Fruit fly (Drosophila melanogaster) whole organism, embryonic: ENCODE data around the gene CG8564.
A peak's percentile ranks its signal among the peaks of the same experiment; 100 is the strongest.

Experiments
- Atf3 ChIP-seq: fragments of 200-800 bp; sonication (Bioruptor generic); optimal IDR thresholded peaks from 3 replicates; lab custom pipeline; 2016; ENCODE audit warnings: missing biosample characterization, missing genetic modification characterization
- Blimp-1 ChIP-seq: fragments of 200-800 bp; sonication (Bioruptor generic); optimal IDR thresholded peaks from 3 replicates; lab custom pipeline; 2018; ENCODE audit warnings: missing biosample characterization, missing genetic modification characterization, mild to moderate bottlenecking, moderate library complexity, missing genetic modification reagents
- BtbVII ChIP-seq: fragments of 200-800 bp; sonication (Bioruptor generic); optimal IDR thresholded peaks from 3 replicates; lab custom pipeline; 2017; ENCODE audit warnings: missing biosample characterization, mild to moderate bottlenecking, missing genetic modification characterization
- CG10267 ChIP-seq: fragments of 200-800 bp; sonication (Bioruptor generic); optimal IDR thresholded peaks from 2 replicates; lab custom pipeline; 2018; ENCODE audit warnings: missing biosample characterization, mild to moderate bottlenecking, missing genetic modification characterization, moderate library complexity
- CG11695 ChIP-seq: fragments of 200-800 bp; sonication (Bioruptor generic); IDR thresholded peaks from 3 replicates; pipeline ENCODE4 v1.3.6; 2022; ENCODE audit warnings: missing biosample characterization, missing genetic modification characterization
- CG11723 ChIP-seq: fragments of 200-800 bp; sonication (Bioruptor generic); optimal IDR thresholded peaks from 2 replicates; lab custom pipeline; 2017; ENCODE audit warnings: missing biosample characterization, mild to moderate bottlenecking, missing genetic modification characterization
- CG12219 ChIP-seq: fragments of 200-800 bp; sonication (Bioruptor generic); optimal IDR thresholded peaks from 3 replicates; lab custom pipeline; 2018; ENCODE audit warnings: missing biosample characterization, mild to moderate bottlenecking, missing genetic modification characterization
- CG12299 ChIP-seq: fragments of 200-800 bp; sonication (Bioruptor generic); optimal IDR thresholded peaks from 2 replicates; lab custom pipeline; 2018; ENCODE audit warnings: missing biosample characterization, mild to moderate bottlenecking, missing genetic modification characterization
- CG13287 ChIP-seq: fragments of 200-800 bp; sonication (Bioruptor generic); IDR thresholded peaks from 2 replicates; pipeline ENCODE4 v1.3.6; 2022; ENCODE audit warnings: missing biosample characterization, missing genetic modification characterization; ENCODE audit not compliant: partially characterized antibody
- CG14014 ChIP-seq: fragments of 200-800 bp; sonication (Bioruptor generic); IDR thresholded peaks from 2 replicates; pipeline ENCODE4 v1.3.6; 2022; ENCODE audit warnings: missing biosample characterization, missing genetic modification characterization
- CG17385 ChIP-seq: fragments of 200-800 bp; sonication (Bioruptor generic); optimal IDR thresholded peaks from 3 replicates; lab custom pipeline; 2018; ENCODE audit warnings: missing biosample characterization, mild to moderate bottlenecking, missing genetic modification characterization
- CG2875 ChIP-seq: fragments of 200-800 bp; sonication (Bioruptor generic); optimal IDR thresholded peaks from 2 replicates; lab custom pipeline; 2017; ENCODE audit warnings: missing biosample characterization, mild to moderate bottlenecking, missing genetic modification characterization, missing genetic modification reagents
- CG30020 ChIP-seq: fragments of 200-800 bp; optimal IDR thresholded peaks from 2 replicates; lab custom pipeline; 2019; ENCODE audit warnings: missing biosample characterization, mild to moderate bottlenecking, missing genetic modification characterization, moderate library complexity
- CG3163 ChIP-seq: fragments of 200-800 bp; sonication (Bioruptor generic); optimal IDR thresholded peaks from 3 replicates; lab custom pipeline; 2016; ENCODE audit warnings: missing biosample characterization, missing genetic modification characterization
- CG3281 ChIP-seq: fragments of 200-800 bp; sonication (Bioruptor generic); optimal IDR thresholded peaks from 3 replicates; lab custom pipeline; 2017; ENCODE audit warnings: missing biosample characterization, mild to moderate bottlenecking, missing genetic modification characterization
- CG3995 ChIP-seq: fragments of 200-800 bp; sonication (Bioruptor generic); optimal IDR thresholded peaks from 3 replicates; lab custom pipeline; 2016; ENCODE audit warnings: missing biosample characterization, missing genetic modification characterization
- CG42726 ChIP-seq: fragments of 200-800 bp; sonication (Bioruptor generic); IDR thresholded peaks from 2 replicates; pipeline ENCODE4 v1.3.6; 2022; ENCODE audit warnings: missing biosample characterization, missing genetic modification characterization; ENCODE audit not compliant: partially characterized antibody
- CG6175 ChIP-seq: fragments of 200-800 bp; sonication (Bioruptor generic); IDR thresholded peaks from 3 replicates; pipeline ENCODE4 v1.3.6; 2022; ENCODE audit warnings: missing biosample characterization, missing genetic modification characterization
- CG6791 ChIP-seq: fragments of 200-800 bp; sonication (Bioruptor generic); IDR thresholded peaks from 3 replicates; pipeline ENCODE4 v1.3.6; 2022; ENCODE audit warnings: missing biosample characterization, missing genetic modification characterization; ENCODE audit not compliant: partially characterized antibody
- CG7745 ChIP-seq: fragments of 200-800 bp; sonication (Bioruptor generic); optimal IDR thresholded peaks from 2 replicates; lab custom pipeline; 2018; ENCODE audit warnings: missing biosample characterization, mild to moderate bottlenecking, missing genetic modification characterization, moderate library complexity
- CG9932 ChIP-seq: fragments of 200-800 bp; sonication (Bioruptor generic); IDR thresholded peaks from 2 replicates; pipeline ENCODE4 v1.3.6; 2022; ENCODE audit warnings: missing biosample characterization, missing genetic modification characterization
- E2f1 ChIP-seq: fragments of 200-800 bp; sonication (Bioruptor generic); IDR thresholded peaks from 2 replicates; pipeline ENCODE4 v1.3.6; 2022; ENCODE audit warnings: missing biosample characterization, missing genetic modification characterization
- E2f2 ChIP-seq: fragments of 200-800 bp; sonication (Bioruptor generic); IDR thresholded peaks from 2 replicates; pipeline ENCODE4 v1.3.6; 2022; ENCODE audit warnings: missing biosample characterization, missing genetic modification characterization
- Ets97D ChIP-seq: fragments of 200-800 bp; sonication (Bioruptor generic); optimal IDR thresholded peaks from 3 replicates; lab custom pipeline; 2016; ENCODE audit warnings: missing biosample characterization, missing genetic modification characterization
- GATAe ChIP-seq: fragments of 200-800 bp; sonication (Bioruptor generic); conservative IDR thresholded peaks from 2 replicates; pipeline ENCODE4 v1.3.6; 2022; ENCODE audit warnings: missing biosample characterization, missing genetic modification characterization
- Hmr ChIP-seq: fragments of 200-800 bp; sonication (Bioruptor generic); optimal IDR thresholded peaks from 3 replicates; lab custom pipeline; 2017; ENCODE audit warnings: mild to moderate bottlenecking, missing biosample characterization, missing genetic modification reagents, missing genetic modification characterization
- Hr3 ChIP-seq: fragments of 200-800 bp; sonication (Bioruptor generic); optimal IDR thresholded peaks from 3 replicates; lab custom pipeline; 2016; ENCODE audit warnings: missing biosample characterization, missing genetic modification characterization
- MBD-R2 ChIP-seq: fragments of 200-800 bp; sonication (Bioruptor generic); IDR thresholded peaks from 2 replicates; pipeline ENCODE4 v1.3.6; 2022; ENCODE audit warnings: missing biosample characterization, missing genetic modification characterization
- Mad ChIP-seq: fragments of 200-800 bp; sonication (Bioruptor generic); optimal IDR thresholded peaks from 2 replicates; lab custom pipeline; 2016; ENCODE audit warnings: missing biosample characterization, missing genetic modification characterization
- Nf-YB ChIP-seq: fragments of 200-800 bp; sonication (Bioruptor generic); optimal IDR thresholded peaks from 3 replicates; lab custom pipeline; 2019; ENCODE audit warnings: missing biosample characterization, mild to moderate bottlenecking, missing genetic modification characterization, moderate library complexity
- Vsx1 ChIP-seq: fragments of 200-800 bp; sonication (Bioruptor generic); optimal IDR thresholded peaks from 2 replicates; lab custom pipeline; 2017; ENCODE audit warnings: missing biosample characterization, mild to moderate bottlenecking, missing genetic modification characterization, missing genetic modification reagents
- Xrp1 ChIP-seq: fragments of 200-800 bp; sonication (Bioruptor generic); IDR thresholded peaks from 2 replicates; pipeline ENCODE4 v1.3.6; 2022; ENCODE audit warnings: missing biosample characterization, missing genetic modification characterization
- bigmax ChIP-seq: fragments of 200-800 bp; sonication (Bioruptor generic); optimal IDR thresholded peaks from 2 replicates; lab custom pipeline; 2018; ENCODE audit warnings: missing biosample characterization, mild to moderate bottlenecking, missing genetic modification characterization
- ci ChIP-seq: fragments of 200-800 bp; sonication (Bioruptor generic); IDR thresholded peaks from 3 replicates; pipeline ENCODE4 v1.3.6; 2022; ENCODE audit warnings: missing biosample characterization, missing genetic modification characterization
- crol ChIP-seq: fragments of 200-800 bp; sonication (Bioruptor generic); IDR thresholded peaks from 2 replicates; pipeline ENCODE4 v1.3.6; 2022; ENCODE audit warnings: missing biosample characterization, missing genetic modification characterization
- dan ChIP-seq: fragments of 200-800 bp; sonication (Bioruptor generic); IDR thresholded peaks from 2 replicates; pipeline ENCODE4 v1.3.6; 2022; ENCODE audit warnings: missing biosample characterization, missing genetic modification characterization
- dimm ChIP-seq: fragments of 200-800 bp; sonication (Bioruptor generic); IDR thresholded peaks from 2 replicates; pipeline ENCODE4 v1.3.6; 2022; ENCODE audit warnings: missing biosample characterization, missing genetic modification characterization
- dpn ChIP-seq, 2 experiments: fragments of 200-800 bp; sonication (Bioruptor generic); optimal IDR thresholded peaks; 3 replicates each; lab custom pipeline; 2016; ENCODE audit warnings: missing biosample characterization in 2 of 2, missing genetic modification characterization in 2 of 2
- esg ChIP-seq: fragments of 200-800 bp; sonication (Bioruptor generic); conservative IDR thresholded peaks from 2 replicates; pipeline ENCODE4 v1.3.6; 2022; ENCODE audit warnings: missing biosample characterization, missing genetic modification characterization
- fd102C ChIP-seq: fragments of 200-800 bp; sonication (Bioruptor generic); optimal IDR thresholded peaks from 2 replicates; lab custom pipeline; 2018; ENCODE audit warnings: missing biosample characterization, mild to moderate bottlenecking, missing genetic modification characterization, moderate library complexity
- fd64A ChIP-seq: fragments of 200-800 bp; sonication (Bioruptor generic); optimal IDR thresholded peaks from 3 replicates; lab custom pipeline; 2018; ENCODE audit warnings: missing biosample characterization, mild to moderate bottlenecking, missing genetic modification characterization
- grau ChIP-seq: fragments of 200-800 bp; optimal IDR thresholded peaks from 3 replicates; lab custom pipeline; 2019; ENCODE audit warnings: missing biosample characterization, mild to moderate bottlenecking, missing genetic modification characterization, moderate library complexity
- ken ChIP-seq: fragments of 200-800 bp; sonication (Bioruptor generic); IDR thresholded peaks from 3 replicates; pipeline ENCODE4 v1.3.6; 2022; ENCODE audit warnings: missing biosample characterization, missing genetic modification characterization
- org-1 ChIP-seq: fragments of 200-800 bp; sonication (Bioruptor generic); optimal IDR thresholded peaks from 2 replicates; lab custom pipeline; 2017; ENCODE audit warnings: missing biosample characterization, missing genetic modification characterization
- scrt ChIP-seq: fragments of 200-800 bp; sonication (Bioruptor generic); optimal IDR thresholded peaks from 2 replicates; lab custom pipeline; 2018; ENCODE audit warnings: missing biosample characterization, mild to moderate bottlenecking, missing genetic modification characterization, moderate library complexity
- shn ChIP-seq: fragments of 200-800 bp; sonication (Bioruptor generic); optimal IDR thresholded peaks from 3 replicates; lab custom pipeline; 2016; ENCODE audit warnings: missing biosample characterization, missing genetic modification characterization
- slbo ChIP-seq: fragments of 200-800 bp; sonication (Bioruptor generic); IDR thresholded peaks from 2 replicates; pipeline ENCODE4 v1.3.6; 2022; ENCODE audit warnings: missing biosample characterization, missing genetic modification characterization
- tin ChIP-seq: fragments of 200-800 bp; sonication (Bioruptor generic); optimal IDR thresholded peaks from 3 replicates; lab custom pipeline; 2016; ENCODE audit warnings: missing biosample characterization, missing genetic modification characterization
- twi ChIP-seq: fragments of 200-800 bp; optimal IDR thresholded peaks from 2 replicates; lab custom pipeline; 2019; ENCODE audit warnings: missing biosample characterization, mild to moderate bottlenecking, missing genetic modification characterization, moderate library complexity
- zen2 ChIP-seq: fragments of 200-800 bp; sonication (Bioruptor generic); IDR thresholded peaks from 3 replicates; pipeline ENCODE4 v1.3.6; 2022; ENCODE audit warnings: missing biosample characterization, missing genetic modification characterization; ENCODE audit not compliant: partially characterized antibody
- zfh1 ChIP-seq: fragments of 200-800 bp; sonication (Bioruptor generic); IDR thresholded peaks from 3 replicates; pipeline ENCODE4 v1.3.6; 2022; ENCODE audit warnings: missing biosample characterization, missing genetic modification characterization

The CG8564 gene

dm6 chr3L:7338786-7339185 is 48.9 kb downstream of the CG8564 start (continued):
- TF ChIP-seq CG6175 = no peak
- TF ChIP-seq CG9932 (GFP tag; lab: Robert Waterston, UW) = peak; percentile 40; the same call in 1 of the 2 replicates
- TF ChIP-seq Blimp-1 = no peak
- TF ChIP-seq Hr3 = no peak
- TF ChIP-seq CG14014 (GFP tag; lab: Robert Waterston, UW) = no peak
- TF ChIP-seq crol (GFP tag; lab: Robert Waterston, UW) = no peak
- TF ChIP-seq Atf3 (GFP tag; lab: Kevin White, UChicago) = no peak
- no peak for TF ChIP-seq CG2875 (GFP tag; lab: Kevin White, UChicago)
- no peak for TF ChIP-seq CG42726 (GFP tag; lab: Robert Waterston, UW)
- TF ChIP-seq dan (GFP tag; lab: Robert Waterston, UW) = no peak
- no peak for TF ChIP-seq fd64A
- peak; percentile 11; the same call in 1 of the 2 replicates for TF ChIP-seq CG13287 (GFP tag; lab: Robert Waterston, UW)
- TF ChIP-seq CG11695 = no peak
- TF ChIP-seq Vsx1 (GFP tag; lab: Kevin White, UChicago) = no peak
- no peak for TF ChIP-seq BtbVII (GFP tag; lab: Kevin White, UChicago)
- TF ChIP-seq GATAe = no peak
- 0 out of 3 replicates have a peak, but pooled peaks have one; percentile 20 for TF ChIP-seq ci (GFP tag; lab: Robert Waterston, UW)
- TF ChIP-seq zen2 = no peak
- TF ChIP-seq Xrp1 (GFP tag; lab: Robert Waterston, UW) = no peak; the same call in 1 of the 2 replicates
- TF ChIP-seq scrt (GFP tag; lab: Kevin White, UChicago) = no peak
- TF ChIP-seq CG7745 (tag; lab: Kevin White, UChicago) = no peak
- TF ChIP-seq CG11723 (GFP tag; lab: Kevin White, UChicago) = no peak
- no peak for TF ChIP-seq CG12219 (GFP tag; lab: Kevin White, UChicago)
- no peak for TF ChIP-seq Nf-YB (GFP tag; lab: Kevin White, UChicago)
- no peak for TF ChIP-seq tin (GFP tag; lab: Kevin White, UChicago)
- no peak for TF ChIP-seq org-1 (GFP tag; lab: Kevin White, UChicago)
- no peak for TF ChIP-seq fd102C (GFP tag; lab: Kevin White, UChicago)
- no peak for TF ChIP-seq shn (GFP tag; lab: Kevin White, UChicago)
- TF ChIP-seq Mad = no peak
- TF ChIP-seq grau (tag; lab: Kevin White, UChicago) = no peak
- no peak for TF ChIP-seq CG17385
- no peak for TF ChIP-seq ken
- peak; percentile 63 for TF ChIP-seq MBD-R2
- no peak for TF ChIP-seq bigmax (GFP tag; lab: Kevin White, UChicago)
- TF ChIP-seq CG3281 (GFP tag; lab: Kevin White, UChicago) = no peak
- no peak for TF ChIP-seq Ets97D
- TF ChIP-seq E2f2 (GFP tag; lab: Robert Waterston, UW) = peak; percentile 46; the same call in 1 of the 2 replicates
- TF ChIP-seq dpn (GFP tag; optimal IDR thresholded peaks at IDR 0.05; lab: Kevin White, UChicago) = no peak
- no peak for TF ChIP-seq twi (tag; lab: Kevin White, UChicago)
- no peak for TF ChIP-seq CG12299
- TF ChIP-seq dimm (GFP tag; lab: Robert Waterston, UW) = no peak
- TF ChIP-seq Hmr (GFP tag; lab: Kevin White, UChicago) = no peak
- TF ChIP-seq slbo = peak; percentile 43; the same call in 1 of the 2 replicates
- no peak for TF ChIP-seq esg (GFP tag; lab: Robert Waterston, UW)
- peak; percentile 88 for TF ChIP-seq CG10267 (tag; lab: Kevin White, UChicago)
- TF ChIP-seq CG30020 = no peak
- peak; percentile 65 for TF ChIP-seq CG3995 (GFP tag; lab: Kevin White, UChicago)
- no peak for TF ChIP-seq CG3163 (GFP tag; lab: Kevin White, UChicago)
- TF ChIP-seq zfh1 (GFP tag; lab: Robert Waterston, UW) = 0 out of 3 replicates have a peak, but pooled peaks have one; percentile 39
- peak; percentile 38; the same call in 1 of the 2 replicates for TF ChIP-seq E2f1 (GFP tag; lab: Robert Waterston, UW)
- TF ChIP-seq CG6791 (GFP tag; lab: Robert Waterston, UW) = no peak
